Worm (Caenorhabditis elegans) whole organism, early embryonic: ENCODE data around the gene K10H10.10.

Experiments
- B0310.2 ChIP-seq: sonication (generic microtip); optimal IDR thresholded peaks from 2 replicates; lab custom pipeline; 2016; ENCODE audit warnings: mild to moderate bottlenecking, missing genetic modification characterization, missing compliant biosample characterization
- F13C5.2 ChIP-seq: sonication (generic microtip); optimal IDR thresholded peaks from 2 replicates; lab custom pipeline; 2017; ENCODE audit warnings: mild to moderate bottlenecking, missing genetic modification characterization, inconsistent platforms, missing compliant biosample characterization
- ama-1 ChIP-seq: fragments of 150-350 bp; optimal IDR thresholded peaks from 2 replicates; lab custom pipeline; 2014
- ceh-13 ChIP-seq: fragments of 200-800 bp; sonication (Bioruptor generic); optimal IDR thresholded peaks from 2 replicates; lab custom pipeline; 2018; ENCODE audit warnings: mild to moderate bottlenecking, missing genetic modification characterization, missing compliant biosample characterization
- ets-7 ChIP-seq: sonication (generic microtip); optimal IDR thresholded peaks from 2 replicates; lab custom pipeline; 2016; ENCODE audit warnings: missing genotype, missing genetic modification characterization, missing compliant biosample characterization
- hmg-4 ChIP-seq: fragments of 200-800 bp; sonication (Bioruptor generic); optimal IDR thresholded peaks from 2 replicates; lab custom pipeline; 2018; ENCODE audit warnings: mild to moderate bottlenecking, missing genetic modification characterization, missing compliant biosample characterization
- tbx-11 ChIP-seq: fragments of 200-800 bp; sonication (Bioruptor generic); IDR thresholded peaks from 2 replicates; pipeline ENCODE4 v1.3.6; 2022; ENCODE audit warnings: missing genetic modification characterization, missing compliant biosample characterization
- tbx-37 ChIP-seq: fragments of 200-800 bp; sonication (Bioruptor generic); conservative IDR thresholded peaks from 2 replicates; pipeline ENCODE4 v1.3.6; 2022; ENCODE audit warnings: missing genetic modification reagents, missing genetic modification characterization, missing compliant biosample characterization
- tra-4 ChIP-seq: sonication (generic microtip); optimal IDR thresholded peaks from 2 replicates; lab custom pipeline; 2017; ENCODE audit warnings: missing genetic modification characterization, missing compliant biosample characterization

ce11 chrII:14496809-14497208 lies 10.8 kb upstream of the K10H10.10 start:
- peak; percentile 86 for TF ChIP-seq tra-4 (tag; lab: Kevin White, UChicago)
- peak; percentile 48; the same call in 1 of the 2 replicates for TF ChIP-seq tbx-37 (GFP tag; lab: Robert Waterston, UW)
- TF ChIP-seq ama-1 (lab: Kevin White, UChicago): no peak
- TF ChIP-seq ceh-13: peak; percentile 89
- peak; percentile 90 for TF ChIP-seq F13C5.2 (tag; lab: Kevin White, UChicago)
- TF ChIP-seq tbx-11 (GFP tag; lab: Robert Waterston, UW): peak; percentile 90
- peak; percentile 98 for TF ChIP-seq hmg-4
- peak; percentile 80 for TF ChIP-seq ets-7 (tag; lab: Kevin White, UChicago)
- TF ChIP-seq B0310.2 (tag; lab: Kevin White, UChicago): peak; percentile 84
